Worm (Caenorhabditis elegans) whole organism, L4 larva: ENCODE measurements around the gene ram-5.
A peak's percentile ranks its signal among the peaks of the same experiment; 100 is the strongest.

ENCODE experiments used
- D1046.2 ChIP-seq: fragments of 200-800 bp; sonication (Bioruptor generic); IDR thresholded peaks from 2 replicates; pipeline ENCODE4 v1.3.6; 2022; ENCODE audit warnings: missing genetic modification characterization, missing compliant biosample characterization
- F37D6.2 ChIP-seq: sonication (generic microtip); optimal IDR thresholded peaks from 2 replicates; lab custom pipeline; 2016; ENCODE audit warnings: mild to moderate bottlenecking, missing genetic modification characterization, missing compliant biosample characterization
- T20F7.1 ChIP-seq: fragments of 200-800 bp; sonication (Bioruptor generic); optimal IDR thresholded peaks from 2 replicates; lab custom pipeline; 2018; ENCODE audit warnings: mild to moderate bottlenecking, missing genetic modification characterization, missing compliant biosample characterization
- Y105C5A.15 ChIP-seq: fragments of 200-800 bp; sonication (Bioruptor generic); IDR thresholded peaks from 2 replicates; pipeline ENCODE4 v1.3.6; 2022; ENCODE audit warnings: missing genetic modification characterization, missing compliant biosample characterization
- Y48G9A.11 ChIP-seq: fragments of 200-800 bp; sonication (Bioruptor generic); IDR thresholded peaks from 2 replicates; pipeline ENCODE4 v1.3.6; 2022; ENCODE audit warnings: missing genetic modification reagents, missing genetic modification characterization, missing compliant biosample characterization
- Y5F2A.4 ChIP-seq: fragments of 200-800 bp; sonication (Bioruptor generic); optimal IDR thresholded peaks from 2 replicates; lab custom pipeline; 2018; ENCODE audit warnings: mild to moderate bottlenecking, missing genetic modification characterization, missing compliant biosample characterization
- ZK337.2 ChIP-seq: fragments of 200-800 bp; sonication (Bioruptor generic); IDR thresholded peaks from 2 replicates; pipeline ENCODE4 v1.3.6; 2022; ENCODE audit warnings: missing genetic modification reagents, missing genetic modification characterization, missing compliant biosample characterization
- aha-1 ChIP-seq: fragments of 150-350 bp; peaks from one replicate; lab custom pipeline; 2014; ENCODE audit warnings: missing biosample characterization, missing genetic modification characterization
- arid-1 ChIP-seq: fragments of 200-800 bp; sonication (Bioruptor generic); conservative IDR thresholded peaks from 2 replicates; pipeline ENCODE4 v1.3.6; 2022; ENCODE audit warnings: missing genetic modification reagents, missing genetic modification characterization, missing compliant biosample characterization
- attf-4 ChIP-seq: sonication (generic microtip); optimal IDR thresholded peaks from 3 replicates; lab custom pipeline; 2017; ENCODE audit warnings: missing biosample characterization, missing genetic modification characterization
- ceh-20 ChIP-seq: fragments of 200-800 bp; sonication (Bioruptor generic); IDR thresholded peaks from 2 replicates; pipeline ENCODE4 v1.3.6; 2022; ENCODE audit warnings: missing genetic modification reagents, missing genetic modification characterization, missing compliant biosample characterization
- ceh-62 ChIP-seq: sonication (generic microtip); optimal IDR thresholded peaks from 2 replicates; lab custom pipeline; 2017; ENCODE audit warnings: missing biosample characterization, missing genetic modification characterization
- ceh-82 ChIP-seq: sonication (generic microtip); optimal IDR thresholded peaks from 2 replicates; lab custom pipeline; 2017; ENCODE audit warnings: missing biosample characterization, missing genetic modification characterization
- cey-2 ChIP-seq: sonication (generic microtip); optimal IDR thresholded peaks from 3 replicates; lab custom pipeline; 2017; ENCODE audit warnings: missing genetic modification characterization, mild to moderate bottlenecking, missing compliant biosample characterization, antibody characterized with exemption, borderline replicate concordance; ENCODE audit not compliant: insufficient read depth
- ctbp-1 ChIP-seq: fragments of 200-800 bp; sonication (Bioruptor generic); IDR thresholded peaks from 2 replicates; pipeline ENCODE4 v1.3.6; 2022; ENCODE audit warnings: missing genetic modification reagents, missing genetic modification characterization, missing compliant biosample characterization
- daf-19 ChIP-seq: fragments of 200-800 bp; sonication (Bioruptor generic); conservative IDR thresholded peaks from 2 replicates; pipeline ENCODE4 v1.3.6; 2022; ENCODE audit warnings: missing genetic modification characterization, missing compliant biosample characterization
- dmd-6 ChIP-seq: fragments of 200-800 bp; sonication (Bioruptor generic); IDR thresholded peaks from 2 replicates; pipeline ENCODE4 v1.3.6; 2022; ENCODE audit warnings: missing genetic modification reagents, missing genetic modification characterization, missing compliant biosample characterization
- dmd-9 ChIP-seq: fragments of 200-800 bp; sonication (Bioruptor generic); IDR thresholded peaks from 2 replicates; pipeline ENCODE4 v1.3.6; 2022; ENCODE audit warnings: missing genetic modification reagents, missing genetic modification characterization, missing compliant biosample characterization
- dve-1 ChIP-seq: sonication (generic microtip); optimal IDR thresholded peaks from 2 replicates; lab custom pipeline; 2017; ENCODE audit warnings: antibody characterized with exemption, mild to moderate bottlenecking, missing genetic modification characterization, missing compliant biosample characterization; ENCODE audit not compliant: insufficient read depth
- egl-43 ChIP-seq: fragments of 200-800 bp; sonication (Bioruptor generic); IDR thresholded peaks from 2 replicates; pipeline ENCODE4 v1.3.6; 2022; ENCODE audit warnings: missing genetic modification reagents, missing genetic modification characterization, missing compliant biosample characterization
- fos-1 ChIP-seq: fragments of 150-350 bp; optimal IDR thresholded peaks from 2 replicates; lab custom pipeline; 2014; ENCODE audit warnings: missing biosample characterization, missing genetic modification characterization
- gei-8 ChIP-seq: fragments of 200-800 bp; sonication (Bioruptor generic); optimal IDR thresholded peaks from 2 replicates; lab custom pipeline; 2018; ENCODE audit warnings: mild to moderate bottlenecking, missing genetic modification characterization, missing compliant biosample characterization
- hlh-30 ChIP-seq: sonication (generic microtip); optimal IDR thresholded peaks from 2 replicates; lab custom pipeline; 2017; ENCODE audit warnings: antibody characterized with exemption, mild to moderate bottlenecking, missing genetic modification characterization, missing compliant biosample characterization; ENCODE audit not compliant: insufficient read depth
- hmg-1.1 ChIP-seq: fragments of 200-800 bp; sonication (Bioruptor generic); IDR thresholded peaks from 2 replicates; pipeline ENCODE4 v1.3.6; 2022; ENCODE audit warnings: missing genetic modification reagents, missing genetic modification characterization, missing compliant biosample characterization
- lin-13 ChIP-seq: fragments of 150-350 bp; optimal IDR thresholded peaks from 2 replicates; lab custom pipeline; 2014; ENCODE audit warnings: missing biosample characterization, missing genetic modification reagents, missing genetic modification characterization
- lin-15B ChIP-seq: fragments of 150-350 bp; sonication (generic microtip); optimal IDR thresholded peaks from 3 replicates; lab custom pipeline; 2014; ENCODE audit warnings: missing biosample characterization, missing genetic modification characterization
- lin-39 ChIP-seq: fragments of 150-350 bp; optimal IDR thresholded peaks from 2 replicates; lab custom pipeline; 2014; ENCODE audit warnings: missing biosample characterization, missing genetic modification reagents, missing genetic modification characterization
- lsy-2 ChIP-seq, 2 experiments: fragments of 150-350 bp in 1 of 2; sonication (generic microtip) in 1 of 2; optimal IDR thresholded peaks; 2 replicates each; lab custom pipeline; 2014 to 2017; ENCODE audit warnings: missing biosample characterization in 2 of 2, missing genetic modification characterization in 2 of 2
- madf-9 ChIP-seq: fragments of 200-800 bp; sonication (Bioruptor generic); conservative IDR thresholded peaks from 2 replicates; pipeline ENCODE4 v1.3.6; 2022; ENCODE audit warnings: missing genetic modification reagents, missing genetic modification characterization, missing compliant biosample characterization
- mdt-29 ChIP-seq: fragments of 200-800 bp; sonication (Bioruptor generic); IDR thresholded peaks from 2 replicates; pipeline ENCODE4 v1.3.6; 2022; ENCODE audit warnings: missing genetic modification reagents, missing genetic modification characterization, missing compliant biosample characterization
- nhr-10 ChIP-seq: fragments of 150-350 bp; optimal IDR thresholded peaks from 2 replicates; lab custom pipeline; 2014; ENCODE audit warnings: missing biosample characterization, missing genetic modification characterization
- nhr-11 ChIP-seq: fragments of 150-350 bp; optimal IDR thresholded peaks from 2 replicates; lab custom pipeline; 2014; ENCODE audit warnings: missing biosample characterization, missing genetic modification characterization
- nhr-237 ChIP-seq: sonication (generic microtip); optimal IDR thresholded peaks from 2 replicates; lab custom pipeline; 2017; ENCODE audit warnings: missing biosample characterization, missing genetic modification characterization
- nhr-25 ChIP-seq: sonication (generic microtip); optimal IDR thresholded peaks from 2 replicates; lab custom pipeline; 2017; ENCODE audit warnings: missing genetic modification characterization, mild to moderate bottlenecking, missing compliant biosample characterization, antibody characterized with exemption, moderate library complexity, borderline replicate concordance; ENCODE audit not compliant: insufficient read depth
- nhr-28 ChIP-seq: fragments of 150-350 bp; optimal IDR thresholded peaks from 2 replicates; lab custom pipeline; 2014; ENCODE audit warnings: missing biosample characterization, missing genetic modification characterization
- nhr-42 ChIP-seq: fragments of 200-800 bp; sonication (Bioruptor generic); IDR thresholded peaks from 2 replicates; pipeline ENCODE4 v1.3.6; 2022; ENCODE audit warnings: missing genetic modification characterization, missing compliant biosample characterization
- nhr-48 ChIP-seq: sonication (generic microtip); optimal IDR thresholded peaks from 2 replicates; lab custom pipeline; 2016; ENCODE audit warnings: mild to moderate bottlenecking, missing genetic modification characterization, missing compliant biosample characterization
- nhr-6 ChIP-seq: fragments of 150-350 bp; optimal IDR thresholded peaks from 2 replicates; lab custom pipeline; 2014; ENCODE audit warnings: missing biosample characterization, missing genetic modification characterization
- pqm-1 ChIP-seq: sonication (generic microtip); optimal IDR thresholded peaks from 2 replicates; lab custom pipeline; 2017; ENCODE audit warnings: missing biosample characterization, missing genetic modification characterization
- skn-1 ChIP-seq: fragments of 150-350 bp; optimal IDR thresholded peaks from 2 replicates; lab custom pipeline; 2014; ENCODE audit warnings: missing biosample characterization, missing genetic modification characterization
- snpc-1.2 ChIP-seq: fragments of 200-800 bp; sonication (Bioruptor generic); IDR thresholded peaks from 2 replicates; pipeline ENCODE4 v1.3.6; 2022; ENCODE audit warnings: missing genetic modification reagents, missing genetic modification characterization, missing compliant biosample characterization
- snpc-4 ChIP-seq: fragments of 150-350 bp; optimal IDR thresholded peaks from 2 replicates; lab custom pipeline; 2014; ENCODE audit warnings: missing biosample characterization, missing genetic modification characterization
- spr-3 ChIP-seq: fragments of 200-800 bp; sonication (Bioruptor generic); optimal IDR thresholded peaks from 2 replicates; lab custom pipeline; 2018; ENCODE audit warnings: mild to moderate bottlenecking, missing genetic modification characterization, missing compliant biosample characterization
- unc-130 ChIP-seq: sonication (generic microtip); optimal IDR thresholded peaks from 2 replicates; lab custom pipeline; 2016; ENCODE audit warnings: missing genetic modification reagents, missing genetic modification characterization, missing compliant biosample characterization
- unc-39 ChIP-seq: sonication (generic microtip); optimal IDR thresholded peaks from 2 replicates; lab custom pipeline; 2017; ENCODE audit warnings: missing biosample characterization, missing genetic modification characterization
- zip-11 ChIP-seq: fragments of 200-800 bp; sonication (Bioruptor generic); IDR thresholded peaks from 2 replicates; pipeline ENCODE4 v1.3.6; 2022; ENCODE audit warnings: missing genetic modification characterization, missing compliant biosample characterization
- zip-2 ChIP-seq: fragments of 150-350 bp; optimal IDR thresholded peaks from 2 replicates; lab custom pipeline; 2014; ENCODE audit warnings: missing biosample characterization, missing genetic modification characterization
- ztf-11 ChIP-seq: fragments of 150-350 bp; optimal IDR thresholded peaks from 2 replicates; lab custom pipeline; 2014; ENCODE audit warnings: missing biosample characterization, missing genetic modification characterization
- ztf-7 ChIP-seq: fragments of 150-350 bp; optimal IDR thresholded peaks from 2 replicates; lab custom pipeline; 2014; ENCODE audit warnings: missing biosample characterization, missing genetic modification characterization

The ram-5 gene

ce11 chrX:14500422-14501058 lies 49.4 kb upstream of the ram-5 start (continued):
- TF ChIP-seq nhr-48 (tag; lab: Kevin White, UChicago) (peak; percentile 91), egl-43 (no peak), attf-4 (no peak), ZK337.2 (GFP tag; lab: Robert Waterston, UW) (no peak), aha-1 (tag; lab: Kevin White, UChicago) (peak; percentile 78), dve-1 (tag; lab: Kevin White, UChicago) (peak; percentile 95), nhr-237 (tag; lab: Kevin White, UChicago) (no peak), spr-3 (GFP tag; lab: Kevin White, UChicago) (no peak), zip-2 (tag; lab: Kevin White, UChicago) (no peak), ceh-62 (no peak), hmg-1.1 (no peak)

- TF ChIP-seq fos-1 (tag; lab: Kevin White, UChicago) (no peak), nhr-11 (no peak), lin-13 (GFP tag; lab: Kevin White, UChicago) (no peak), Y48G9A.11 (GFP tag; lab: Robert Waterston, UW) (no peak), lin-39 (no peak), nhr-25 (tag; lab: Kevin White, UChicago) (peak; percentile 1), nhr-10 (tag; lab: Kevin White, UChicago) (no peak), cey-2 (tag; lab: Kevin White, UChicago) (peak; percentile 24), dve-1 (tag; lab: Kevin White, UChicago) (peak; percentile 97), daf-19 (GFP tag; lab: Robert Waterston, UW) (no peak), D1046.2 (GFP tag; lab: Robert Waterston, UW) (no peak), nhr-42 (GFP tag; lab: Robert Waterston, UW) (no peak), skn-1 (no peak), nhr-48 (tag; lab: Kevin White, UChicago) (peak; percentile 92), ceh-82 (tag; lab: Kevin White, UChicago) (no peak), dmd-6 (peak; percentile 94), T20F7.1 (GFP tag; lab: Kevin White, UChicago) (peak; percentile 80), mdt-29 (GFP tag; lab: Robert Waterston, UW) (0 out of 2 replicates have a peak, but pooled peaks have one; percentile 63), unc-130 (GFP tag; lab: Kevin White, UChicago) (no peak), aha-1 (tag; lab: Kevin White, UChicago) (peak; percentile 90), nhr-28 (tag; lab: Kevin White, UChicago) (peak; percentile 92), pqm-1 (tag; lab: Kevin White, UChicago) (peak; percentile 76), F37D6.2 (tag; lab: Kevin White, UChicago) (no peak), ztf-7 (tag; lab: Kevin White, UChicago) (no peak), snpc-4 (tag; lab: Kevin White, UChicago) (no peak), Y5F2A.4 (GFP tag; lab: Kevin White, UChicago) (no peak), gei-8 (peak; percentile 77), ctbp-1 (GFP tag; lab: Robert Waterston, UW) (no peak), ceh-20 (GFP tag; lab: Robert Waterston, UW) (peak; percentile 96), arid-1 (GFP tag; lab: Robert Waterston, UW) (no peak), dmd-9 (GFP tag; lab: Robert Waterston, UW) (no peak), nhr-6 (tag; lab: Kevin White, UChicago) (no peak), ztf-11 (tag; lab: Kevin White, UChicago) (no peak), ZK337.2 (GFP tag; lab: Robert Waterston, UW) (no peak), snpc-1.2 (no peak), unc-39 (no peak), madf-9 (GFP tag; lab: Robert Waterston, UW) (no peak), Y105C5A.15 (GFP tag; lab: Robert Waterston, UW) (no peak), lin-15B (tag; lab: Kevin White, UChicago) (no peak), lsy-2 (tag; optimal IDR thresholded peaks at IDR 0.05; lab: Kevin White, UChicago) (peak in 1 of 2 experiments; percentile 49), zip-2 (tag; lab: Kevin White, UChicago) (no peak), hlh-30 (tag; lab: Kevin White, UChicago) (peak; percentile 92), zip-11 (GFP tag; lab: Robert Waterston, UW) (no peak)
Measured at ce11 chrX:14502116-14502587, 47.8 kb upstream of the ram-5 start.
